Fruit fly (Drosophila melanogaster) whole organism, embryonic: ENCODE results near the gene sra.

Experiments used
- BEAF-32 ChIP-seq: fragments of 200-800 bp; sonication (Bioruptor generic); optimal IDR thresholded peaks from 3 replicates; lab custom pipeline; 2017; ENCODE audit warnings: missing biosample characterization, missing genetic modification characterization, mild to moderate bottlenecking, moderate library complexity, missing genetic modification reagents
- Bdp1 ChIP-seq: fragments of 200-800 bp; sonication (Bioruptor generic); optimal IDR thresholded peaks from 3 replicates; lab custom pipeline; 2016; ENCODE audit warnings: missing biosample characterization, missing genetic modification characterization
- Blimp-1 ChIP-seq: fragments of 200-800 bp; sonication (Bioruptor generic); optimal IDR thresholded peaks from 3 replicates; lab custom pipeline; 2018; ENCODE audit warnings: missing biosample characterization, missing genetic modification characterization, mild to moderate bottlenecking, moderate library complexity, missing genetic modification reagents
- CG11504 ChIP-seq: fragments of 200-800 bp; sonication (Bioruptor generic); optimal IDR thresholded peaks from 3 replicates; lab custom pipeline; 2019; ENCODE audit warnings: missing biosample characterization, mild to moderate bottlenecking, missing genetic modification characterization, moderate library complexity
- CG11560 ChIP-seq: fragments of 200-800 bp; sonication (Bioruptor generic); IDR thresholded peaks from 3 replicates; pipeline ENCODE4 v1.3.6; 2022; ENCODE audit warnings: missing biosample characterization, missing genetic modification characterization
- CG11695 ChIP-seq: fragments of 200-800 bp; sonication (Bioruptor generic); IDR thresholded peaks from 3 replicates; pipeline ENCODE4 v1.3.6; 2022; ENCODE audit warnings: missing biosample characterization, missing genetic modification characterization
- CG12769 ChIP-seq: fragments of 200-800 bp; sonication (Bioruptor generic); optimal IDR thresholded peaks from 2 replicates; lab custom pipeline; 2019; ENCODE audit warnings: missing biosample characterization, mild to moderate bottlenecking, missing genetic modification characterization, moderate library complexity
- CG13287 ChIP-seq: fragments of 200-800 bp; sonication (Bioruptor generic); IDR thresholded peaks from 2 replicates; pipeline ENCODE4 v1.3.6; 2022; ENCODE audit warnings: missing biosample characterization, missing genetic modification characterization; ENCODE audit not compliant: partially characterized antibody
- CG13424 ChIP-seq: fragments of 200-800 bp; sonication (Bioruptor generic); optimal IDR thresholded peaks from 2 replicates; lab custom pipeline; 2019; ENCODE audit warnings: missing biosample characterization, mild to moderate bottlenecking, missing genetic modification characterization, moderate library complexity
- CG1603 ChIP-seq: fragments of 200-800 bp; sonication (Bioruptor generic); optimal IDR thresholded peaks from 2 replicates; lab custom pipeline; 2019; ENCODE audit warnings: missing biosample characterization, mild to moderate bottlenecking, missing genetic modification characterization, moderate library complexity
- CG17385 ChIP-seq: fragments of 200-800 bp; sonication (Bioruptor generic); optimal IDR thresholded peaks from 3 replicates; lab custom pipeline; 2018; ENCODE audit warnings: missing biosample characterization, mild to moderate bottlenecking, missing genetic modification characterization
- CG17829 ChIP-seq: fragments of 200-800 bp; optimal IDR thresholded peaks from 2 replicates; lab custom pipeline; 2019; ENCODE audit warnings: missing biosample characterization, mild to moderate bottlenecking, missing genetic modification characterization, moderate library complexity
- CG1792 ChIP-seq: fragments of 200-800 bp; sonication (Bioruptor generic); optimal IDR thresholded peaks from 2 replicates; lab custom pipeline; 2016; ENCODE audit warnings: missing biosample characterization, missing genetic modification characterization
- CG18599 ChIP-seq: fragments of 200-800 bp; sonication (Bioruptor generic); optimal IDR thresholded peaks from 3 replicates; lab custom pipeline; 2017; ENCODE audit warnings: missing biosample characterization, missing genetic modification characterization, mild to moderate bottlenecking, moderate library complexity, missing genetic modification reagents
- CG30403 ChIP-seq: fragments of 200-800 bp; sonication (Bioruptor generic); optimal IDR thresholded peaks from 3 replicates; lab custom pipeline; 2016; ENCODE audit warnings: missing biosample characterization, missing genetic modification characterization
- CG33213 ChIP-seq: fragments of 200-800 bp; sonication (Bioruptor generic); optimal IDR thresholded peaks from 3 replicates; lab custom pipeline; 2016; ENCODE audit warnings: missing biosample characterization, missing genetic modification characterization
- CG3995 ChIP-seq: fragments of 200-800 bp; sonication (Bioruptor generic); optimal IDR thresholded peaks from 3 replicates; lab custom pipeline; 2016; ENCODE audit warnings: missing biosample characterization, missing genetic modification characterization
- CG6854 ChIP-seq: fragments of 200-800 bp; sonication (Bioruptor generic); optimal IDR thresholded peaks from 3 replicates; lab custom pipeline; 2017; ENCODE audit warnings: missing biosample characterization, mild to moderate bottlenecking, missing genetic modification characterization
- CG7745 ChIP-seq: fragments of 200-800 bp; sonication (Bioruptor generic); optimal IDR thresholded peaks from 2 replicates; lab custom pipeline; 2018; ENCODE audit warnings: missing biosample characterization, mild to moderate bottlenecking, missing genetic modification characterization, moderate library complexity
- CG7963 ChIP-seq: fragments of 200-800 bp; sonication (Bioruptor generic); IDR thresholded peaks from 3 replicates; pipeline ENCODE4 v1.3.6; 2022; ENCODE audit warnings: missing biosample characterization, missing genetic modification characterization; ENCODE audit not compliant: partially characterized antibody
- CG8478 ChIP-seq: fragments of >200 bp; optimal IDR thresholded peaks from 2 replicates; lab custom pipeline; 2018
- CG9797 ChIP-seq: fragments of 200-800 bp; sonication (Bioruptor generic); optimal IDR thresholded peaks from 3 replicates; lab custom pipeline; 2018; ENCODE audit warnings: missing biosample characterization, mild to moderate bottlenecking, missing genetic modification characterization
- CTCF ChIP-seq: fragments of 200-800 bp; sonication (Bioruptor generic); optimal IDR thresholded peaks from 2 replicates; lab custom pipeline; 2017; ENCODE audit warnings: missing biosample characterization, mild to moderate bottlenecking, missing genetic modification characterization, moderate library complexity
- Dip3 ChIP-seq: fragments of 200-800 bp; sonication (Bioruptor generic); optimal IDR thresholded peaks from 3 replicates; lab custom pipeline; 2016; ENCODE audit warnings: missing biosample characterization, missing genetic modification characterization
- Eip74EF ChIP-seq, 2 experiments: fragments of 200-800 bp in 1 of 2; fragments of >200 bp in 1 of 2; sonication (Bioruptor generic) in 1 of 2; optimal IDR thresholded peaks; 2 replicates each; lab custom pipeline; 2017 to 2019; ENCODE audit warnings: missing biosample characterization in 2 of 2, missing genetic modification characterization in 2 of 2, mild to moderate bottlenecking in 1 of 2, moderate library complexity in 1 of 2
- Ets97D ChIP-seq: fragments of 200-800 bp; sonication (Bioruptor generic); optimal IDR thresholded peaks from 3 replicates; lab custom pipeline; 2016; ENCODE audit warnings: missing biosample characterization, missing genetic modification characterization
- HmgZ ChIP-seq: fragments of 200-800 bp; sonication (Bioruptor generic); optimal IDR thresholded peaks from 2 replicates; lab custom pipeline; 2018; ENCODE audit warnings: missing biosample characterization, mild to moderate bottlenecking, missing genetic modification characterization
- Hr51 ChIP-seq, 2 experiments: fragments of 200-800 bp; sonication (Bioruptor generic); optimal IDR thresholded peaks; 2 replicates in 1 of 2; 3 replicates in 1 of 2; lab custom pipeline; 2016 to 2018; ENCODE audit warnings: missing biosample characterization in 2 of 2, missing genetic modification characterization in 2 of 2, mild to moderate bottlenecking in 1 of 2, moderate library complexity in 1 of 2
- Hsf ChIP-seq: fragments of 200-800 bp; sonication (Bioruptor generic); optimal IDR thresholded peaks from 3 replicates; lab custom pipeline; 2016; ENCODE audit warnings: missing biosample characterization, missing genetic modification characterization
- Neu2 ChIP-seq: fragments of 200-800 bp; sonication (Bioruptor generic); optimal IDR thresholded peaks from 3 replicates; lab custom pipeline; 2016; ENCODE audit warnings: missing biosample characterization, missing genetic modification characterization, borderline replicate concordance
- Oli ChIP-seq: fragments of 200-800 bp; sonication (Bioruptor generic); optimal IDR thresholded peaks from 2 replicates; lab custom pipeline; 2018; ENCODE audit warnings: missing biosample characterization, mild to moderate bottlenecking, missing genetic modification characterization, moderate library complexity
- Side ChIP-seq: fragments of 200-800 bp; sonication (Bioruptor generic); optimal IDR thresholded peaks from 2 replicates; lab custom pipeline; 2016; ENCODE audit warnings: missing biosample characterization, missing genetic modification characterization
- YL-1 ChIP-seq: fragments of 200-800 bp; sonication (Bioruptor generic); optimal IDR thresholded peaks from 3 replicates; lab custom pipeline; 2017; ENCODE audit warnings: missing biosample characterization, mild to moderate bottlenecking, missing genetic modification characterization
- bab2 ChIP-seq: fragments of 200-800 bp; sonication (Bioruptor generic); optimal IDR thresholded peaks from 2 replicates; lab custom pipeline; 2016; ENCODE audit warnings: missing biosample characterization, missing genetic modification characterization
- bcd ChIP-seq: fragments of 200-800 bp; sonication (Bioruptor generic); optimal IDR thresholded peaks from 2 replicates; lab custom pipeline; 2017; ENCODE audit warnings: missing biosample characterization, mild to moderate bottlenecking, missing genetic modification characterization
- chinmo ChIP-seq: fragments of 200-800 bp; sonication (Bioruptor generic); IDR thresholded peaks from 4 replicates; pipeline ENCODE4 v1.3.6; 2022; ENCODE audit warnings: missing biosample characterization, missing genetic modification characterization; ENCODE audit not compliant: partially characterized antibody
- ci ChIP-seq: fragments of 200-800 bp; sonication (Bioruptor generic); IDR thresholded peaks from 3 replicates; pipeline ENCODE4 v1.3.6; 2022; ENCODE audit warnings: missing biosample characterization, missing genetic modification characterization
- crol ChIP-seq: fragments of 200-800 bp; sonication (Bioruptor generic); IDR thresholded peaks from 2 replicates; pipeline ENCODE4 v1.3.6; 2022; ENCODE audit warnings: missing biosample characterization, missing genetic modification characterization
- dati ChIP-seq: fragments of 200-800 bp; sonication (Bioruptor generic); IDR thresholded peaks from 2 replicates; pipeline ENCODE4 v1.3.6; 2022; ENCODE audit warnings: missing biosample characterization, missing genetic modification characterization
- dmrt99B ChIP-seq: fragments of 200-800 bp; sonication (Bioruptor generic); optimal IDR thresholded peaks from 2 replicates; lab custom pipeline; 2018; ENCODE audit warnings: missing biosample characterization, mild to moderate bottlenecking, missing genetic modification characterization, moderate library complexity
- ftz-f1 ChIP-seq: fragments of 200-800 bp; sonication (Bioruptor generic); optimal IDR thresholded peaks from 2 replicates; lab custom pipeline; 2016; ENCODE audit warnings: missing biosample characterization, missing genetic modification characterization
- insv ChIP-seq, 2 experiments: fragments of 200-800 bp; sonication (Bioruptor generic); optimal IDR thresholded peaks; 3 replicates each; lab custom pipeline; 2016 to 2018; ENCODE audit warnings: missing biosample characterization in 2 of 2, missing genetic modification characterization in 2 of 2
- kah ChIP-seq: fragments of 200-800 bp; sonication (Bioruptor generic); optimal IDR thresholded peaks from 2 replicates; lab custom pipeline; 2018; ENCODE audit warnings: missing biosample characterization, mild to moderate bottlenecking, missing genetic modification characterization
- lbe ChIP-seq: fragments of 200-800 bp; sonication (Bioruptor generic); optimal IDR thresholded peaks from 2 replicates; lab custom pipeline; 2016; ENCODE audit warnings: missing biosample characterization, mild to moderate bottlenecking, missing genetic modification characterization
- nau ChIP-seq: fragments of 200-800 bp; sonication (Bioruptor generic); optimal IDR thresholded peaks from 3 replicates; lab custom pipeline; 2017; ENCODE audit warnings: missing biosample characterization, mild to moderate bottlenecking, missing genetic modification characterization, missing genetic modification reagents
- slp2 ChIP-seq: fragments of 200-800 bp; sonication (Bioruptor generic); optimal IDR thresholded peaks from 2 replicates; lab custom pipeline; 2016; ENCODE audit warnings: missing biosample characterization, missing genetic modification characterization
- tgo ChIP-seq: fragments of 200-800 bp; sonication (Bioruptor generic); IDR thresholded peaks from 3 replicates; pipeline ENCODE4 v1.3.6; 2022; ENCODE audit warnings: missing biosample characterization, missing genetic modification characterization
- unc-4 ChIP-seq: fragments of 200-800 bp; sonication (Bioruptor generic); IDR thresholded peaks from 2 replicates; pipeline ENCODE4 v1.3.6; 2022; ENCODE audit warnings: missing biosample characterization, missing genetic modification characterization; ENCODE audit not compliant: partially characterized antibody
- vvl ChIP-seq: fragments of 200-800 bp; sonication (Bioruptor generic); IDR thresholded peaks from 2 replicates; pipeline ENCODE4 v1.3.6; 2022; ENCODE audit warnings: missing biosample characterization, missing genetic modification characterization

The sra gene

DNA sequence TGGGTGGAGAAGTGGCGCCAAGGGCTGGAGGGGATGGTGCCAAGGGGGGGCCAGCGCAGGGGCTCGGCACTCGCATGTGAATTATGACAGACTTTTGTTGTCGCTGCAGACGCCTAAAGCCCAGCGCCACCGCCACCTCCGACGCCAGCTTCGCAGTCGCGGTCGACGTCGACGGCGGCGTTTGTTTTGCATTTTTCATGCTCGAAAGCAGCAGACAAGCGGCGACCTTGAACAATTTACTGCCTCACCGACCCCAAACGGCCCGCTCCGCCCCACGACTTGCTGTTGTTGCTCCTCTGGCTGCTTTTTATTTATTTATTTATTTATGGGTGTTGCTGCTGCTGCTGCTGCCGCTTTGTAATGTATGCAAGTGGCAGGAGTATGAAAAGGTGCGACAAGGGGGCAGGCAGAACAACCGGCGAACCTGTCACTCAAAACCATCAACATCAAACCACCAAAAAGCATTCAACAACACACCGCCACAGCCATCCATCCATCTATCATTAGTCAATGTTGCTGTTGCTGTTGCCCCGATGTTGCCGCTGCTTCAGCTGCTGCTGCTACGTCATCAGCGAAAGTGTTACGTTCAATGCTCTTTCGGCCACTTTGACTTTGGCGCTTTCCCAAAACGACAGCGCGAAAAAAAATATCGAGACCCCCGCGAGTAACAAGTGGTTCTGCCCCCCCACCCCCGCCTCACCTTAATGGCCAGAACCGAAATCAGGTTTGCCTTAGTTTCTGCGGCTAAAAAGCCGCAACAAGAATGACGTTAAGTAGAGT lies 31.6 kb downstream of the sra start (continued):
- TF ChIP-seq bab2 (GFP tag; lab: Kevin White, UChicago) (no peak), ftz-f1 (peak; percentile 62), Oli (tag; lab: Kevin White, UChicago) (no peak), Ets97D (GFP tag; lab: Kevin White, UChicago) (no peak), vvl (0 out of 2 replicates have a peak, but pooled peaks have one; percentile 11), ci (GFP tag; lab: Robert Waterston, UW) (0 out of 3 replicates have a peak, but pooled peaks have one; percentile 19), Dip3 (GFP tag; lab: Kevin White, UChicago) (no peak), CG11560 (tag; lab: Robert Waterston, UW) (no peak), dati (GFP tag; lab: Robert Waterston, UW) (no peak), Blimp-1 (GFP tag; lab: Kevin White, UChicago) (peak; percentile 58), nau (GFP tag; lab: Kevin White, UChicago) (peak; percentile 57), CG13424 (tag; lab: Kevin White, UChicago) (no peak), CG17829 (tag; lab: Kevin White, UChicago) (no peak), CG9797 (GFP tag; lab: Kevin White, UChicago) (no peak), CG7963 (GFP tag; lab: Robert Waterston, UW) (no peak), unc-4 (GFP tag; lab: Robert Waterston, UW) (no peak), CTCF (GFP tag; lab: Kevin White, UChicago) (peak; percentile 9), CG8478 (lab: Kevin White, UChicago) (no peak), dmrt99B (peak; percentile 5), CG13287 (GFP tag; lab: Robert Waterston, UW) (no peak), HmgZ (no peak), slp2 (GFP tag; lab: Kevin White, UChicago) (no peak), CG3995 (GFP tag; lab: Kevin White, UChicago) (no peak), bcd (GFP tag; lab: Kevin White, UChicago) (no peak), Eip74EF (GFP tag; optimal IDR thresholded peaks at IDR 0.05; lab: Kevin White, UChicago) (no peak), Bdp1 (GFP tag; lab: Kevin White, UChicago) (no peak), Hsf (GFP tag; lab: Kevin White, UChicago) (no peak), tgo (GFP tag; lab: Robert Waterston, UW) (no peak), CG11504 (tag; lab: Kevin White, UChicago) (no peak), CG1603 (tag; lab: Kevin White, UChicago) (no peak), kah (GFP tag; lab: Kevin White, UChicago) (peak; percentile 39), Hr51 (GFP tag; optimal IDR thresholded peaks at IDR 0.05; lab: Kevin White, UChicago) (no peak), CG18599 (GFP tag; lab: Kevin White, UChicago) (no peak), YL-1 (GFP tag; lab: Kevin White, UChicago) (no peak), lbe (GFP tag; lab: Kevin White, UChicago) (no peak), crol (peak; percentile 66; the same call in 1 of the 2 replicates), CG7745 (tag; lab: Kevin White, UChicago) (no peak), CG1792 (no peak), CG17385 (GFP tag; lab: Kevin White, UChicago) (no peak), CG33213 (GFP tag; lab: Kevin White, UChicago) (no peak), chinmo (0 out of 4 replicates have a peak, but pooled peaks have one; percentile 31), BEAF-32 (GFP tag; lab: Kevin White, UChicago) (no peak), Neu2 (GFP tag; lab: Kevin White, UChicago) (no peak), CG12769 (tag; lab: Kevin White, UChicago) (peak; percentile 29), insv (GFP tag; optimal IDR thresholded peaks at IDR 0.05; lab: Kevin White, UChicago) (no peak), CG11695 (GFP tag; lab: Robert Waterston, UW) (no peak), CG30403 (GFP tag; lab: Kevin White, UChicago) (no peak), Side (GFP tag; lab: Kevin White, UChicago) (no peak), CG6854 (GFP tag; lab: Kevin White, UChicago) (no peak)
